Worm (Caenorhabditis elegans) whole organism, mixed stage, embryonic: ENCODE measurements around the gene ttr-41.

ENCODE experiments used
- M03D4.4 ChIP-seq: sonication (generic microtip); optimal IDR thresholded peaks from 2 replicates; lab custom pipeline; 2017; ENCODE audit warnings: mild to moderate bottlenecking, missing genetic modification characterization, missing compliant biosample characterization
- cnd-1 ChIP-seq: fragments of 200-800 bp; sonication (Bioruptor generic); optimal IDR thresholded peaks from 2 replicates; lab custom pipeline; 2018; ENCODE audit warnings: mild to moderate bottlenecking, missing genetic modification characterization, missing compliant biosample characterization
- elt-1 ChIP-seq: sonication (generic microtip); optimal IDR thresholded peaks from 2 replicates; lab custom pipeline; 2017; ENCODE audit warnings: missing genetic modification characterization, mild to moderate bottlenecking, missing compliant biosample characterization, antibody characterized with exemption, moderate library complexity, borderline replicate concordance; ENCODE audit not compliant: insufficient read depth
- lin-32 ChIP-seq: fragments of 200-800 bp; sonication (Bioruptor generic); optimal IDR thresholded peaks from 2 replicates; lab custom pipeline; 2018; ENCODE audit warnings: mild to moderate bottlenecking, missing genetic modification characterization, missing compliant biosample characterization
- lsy-2 ChIP-seq: fragments of 150-350 bp; optimal IDR thresholded peaks from 2 replicates; lab custom pipeline; 2014; ENCODE audit warnings: missing biosample characterization, missing genetic modification characterization
- mls-2 ChIP-seq: sonication (generic microtip); optimal IDR thresholded peaks from 2 replicates; lab custom pipeline; 2016; ENCODE audit warnings: mild to moderate bottlenecking, missing genetic modification characterization, moderate library complexity, missing compliant biosample characterization
- nhr-12 ChIP-seq: fragments of 150-350 bp; optimal IDR thresholded peaks from 2 replicates; lab custom pipeline; 2014; ENCODE audit warnings: missing biosample characterization, missing genetic modification characterization
- nhr-237 ChIP-seq: fragments of 150-350 bp; optimal IDR thresholded peaks from 2 replicates; lab custom pipeline; 2014; ENCODE audit warnings: missing biosample characterization, missing genetic modification characterization
- sem-2 ChIP-seq: fragments of 200-800 bp; sonication (Bioruptor generic); optimal IDR thresholded peaks from 2 replicates; lab custom pipeline; 2018; ENCODE audit warnings: mild to moderate bottlenecking, missing genetic modification characterization, missing compliant biosample characterization
- sptf-1 ChIP-seq: sonication (generic microtip); optimal IDR thresholded peaks from 2 replicates; lab custom pipeline; 2017; ENCODE audit warnings: mild to moderate bottlenecking, missing genetic modification characterization, moderate library complexity, missing compliant biosample characterization
- unc-120 ChIP-seq: sonication (generic microtip); optimal IDR thresholded peaks from 2 replicates; lab custom pipeline; 2017; ENCODE audit warnings: missing genetic modification characterization, missing compliant biosample characterization; ENCODE audit not compliant: poor library complexity, severe bottlenecking
- zip-8 ChIP-seq: fragments of 150-350 bp; optimal IDR thresholded peaks from 2 replicates; lab custom pipeline; 2014; ENCODE audit warnings: missing biosample characterization, missing genetic modification characterization
- ztf-11 ChIP-seq: fragments of 150-350 bp; optimal IDR thresholded peaks from 2 replicates; lab custom pipeline; 2014; ENCODE audit warnings: missing biosample characterization, missing genetic modification characterization

Gene ttr-41

ce11 chrII:4677916-4678315 lies 49.8 kb downstream of the ttr-41 start, which contains the start of gene T05A7.1:
T05A7.1 (plus strand) TSS chrII:4678216.
- TF ChIP-seq lsy-2 (tag; lab: Kevin White, UChicago) (no peak), elt-1 (tag; lab: Kevin White, UChicago) (no peak), mls-2 (no peak), sptf-1 (no peak), cnd-1 (tag; lab: Kevin White, UChicago) (no peak), nhr-237 (tag; lab: Kevin White, UChicago) (no peak), nhr-12 (tag; lab: Kevin White, UChicago) (no peak), M03D4.4 (tag; lab: Kevin White, UChicago) (no peak), unc-120 (tag; lab: Kevin White, UChicago) (no peak), ztf-11 (tag; lab: Kevin White, UChicago) (no peak), lin-32 (GFP tag; lab: Kevin White, UChicago) (no peak), sem-2 (GFP tag; lab: Kevin White, UChicago) (no peak), zip-8 (tag; lab: Kevin White, UChicago) (no peak)
